Fruit fly (Drosophila melanogaster) whole organism, embryonic: ENCODE data around the gene Eip75B.

ENCODE experiments used
- CG10959 ChIP-seq: fragments of 200-800 bp; sonication (Bioruptor generic); IDR thresholded peaks from 2 replicates; pipeline ENCODE4 v1.3.6; 2022; ENCODE audit warnings: missing biosample characterization, missing genetic modification characterization
- CG11696 ChIP-seq: fragments of 200-800 bp; sonication (Bioruptor generic); IDR thresholded peaks from 2 replicates; pipeline ENCODE4 v1.3.6; 2022; ENCODE audit warnings: missing biosample characterization, missing genetic modification characterization
- CG12299 ChIP-seq: fragments of 200-800 bp; sonication (Bioruptor generic); optimal IDR thresholded peaks from 2 replicates; lab custom pipeline; 2018; ENCODE audit warnings: missing biosample characterization, mild to moderate bottlenecking, missing genetic modification characterization
- CG15269 ChIP-seq: fragments of 200-800 bp; sonication (Bioruptor generic); optimal IDR thresholded peaks from 2 replicates; lab custom pipeline; 2018; ENCODE audit warnings: missing biosample characterization, mild to moderate bottlenecking, missing genetic modification characterization, moderate library complexity
- CG15479 ChIP-seq: fragments of 200-800 bp; sonication (Bioruptor generic); optimal IDR thresholded peaks from 3 replicates; lab custom pipeline; 2019; ENCODE audit warnings: missing biosample characterization, mild to moderate bottlenecking, missing genetic modification characterization, moderate library complexity
- CG1603 ChIP-seq: fragments of 200-800 bp; sonication (Bioruptor generic); optimal IDR thresholded peaks from 2 replicates; lab custom pipeline; 2019; ENCODE audit warnings: missing biosample characterization, mild to moderate bottlenecking, missing genetic modification characterization, moderate library complexity
- CG16813 ChIP-seq: fragments of 200-800 bp; sonication (Bioruptor generic); IDR thresholded peaks from 3 replicates; pipeline ENCODE4 v1.3.6; 2022; ENCODE audit warnings: missing biosample characterization, missing genetic modification characterization; ENCODE audit not compliant: partially characterized antibody
- CG18599 ChIP-seq: fragments of 200-800 bp; sonication (Bioruptor generic); optimal IDR thresholded peaks from 3 replicates; lab custom pipeline; 2017; ENCODE audit warnings: missing biosample characterization, missing genetic modification characterization, mild to moderate bottlenecking, moderate library complexity, missing genetic modification reagents
- CG18619 ChIP-seq: fragments of 200-800 bp; sonication (Bioruptor generic); optimal IDR thresholded peaks from 3 replicates; lab custom pipeline; 2017; ENCODE audit warnings: missing biosample characterization, mild to moderate bottlenecking, missing genetic modification characterization
- CG18764 ChIP-seq: fragments of 200-800 bp; sonication (Bioruptor generic); optimal IDR thresholded peaks from 3 replicates; lab custom pipeline; 2016; ENCODE audit warnings: missing biosample characterization, missing genetic modification characterization
- CG3065 ChIP-seq: fragments of 200-800 bp; sonication (Bioruptor generic); optimal IDR thresholded peaks from 2 replicates; lab custom pipeline; 2016; ENCODE audit warnings: missing biosample characterization, missing genetic modification characterization
- CG31365 ChIP-seq: fragments of 200-800 bp; sonication (Bioruptor generic); optimal IDR thresholded peaks from 2 replicates; lab custom pipeline; 2018; ENCODE audit warnings: missing biosample characterization, mild to moderate bottlenecking, missing genetic modification characterization
- CG3163 ChIP-seq: fragments of 200-800 bp; sonication (Bioruptor generic); optimal IDR thresholded peaks from 3 replicates; lab custom pipeline; 2016; ENCODE audit warnings: missing biosample characterization, missing genetic modification characterization
- CG3838 ChIP-seq: fragments of 200-800 bp; sonication (Bioruptor generic); optimal IDR thresholded peaks from 3 replicates; lab custom pipeline; 2016; ENCODE audit warnings: missing biosample characterization, missing genetic modification characterization
- CG6272 ChIP-seq: fragments of 200-800 bp; sonication (Bioruptor generic); IDR thresholded peaks from 2 replicates; pipeline ENCODE4 v1.3.6; 2022; ENCODE audit warnings: missing biosample characterization, missing genetic modification characterization
- CG6689 ChIP-seq: fragments of 200-800 bp; sonication (Bioruptor generic); IDR thresholded peaks from 2 replicates; pipeline ENCODE4 v1.3.6; 2022; ENCODE audit warnings: missing biosample characterization, missing genetic modification characterization
- CG6854 ChIP-seq: fragments of 200-800 bp; sonication (Bioruptor generic); optimal IDR thresholded peaks from 3 replicates; lab custom pipeline; 2017; ENCODE audit warnings: missing biosample characterization, mild to moderate bottlenecking, missing genetic modification characterization
- CG7271 ChIP-seq: fragments of 200-800 bp; sonication (Bioruptor generic); optimal IDR thresholded peaks from 2 replicates; lab custom pipeline; 2018; ENCODE audit warnings: missing biosample characterization, mild to moderate bottlenecking, missing genetic modification characterization, moderate library complexity
- CG7839 ChIP-seq: fragments of 200-800 bp; sonication (Bioruptor generic); optimal IDR thresholded peaks from 3 replicates; lab custom pipeline; 2018; ENCODE audit warnings: missing biosample characterization, mild to moderate bottlenecking, missing genetic modification characterization, moderate library complexity
- CG8388 ChIP-seq: fragments of 200-800 bp; sonication (Bioruptor generic); optimal IDR thresholded peaks from 2 replicates; lab custom pipeline; 2019; ENCODE audit warnings: missing biosample characterization, mild to moderate bottlenecking, missing genetic modification characterization, moderate library complexity
- CG9609 ChIP-seq: fragments of 200-800 bp; sonication (Bioruptor generic); optimal IDR thresholded peaks from 3 replicates; lab custom pipeline; 2016; ENCODE audit warnings: missing biosample characterization, missing genetic modification characterization
- CG9876 ChIP-seq: fragments of 200-800 bp; sonication (Bioruptor generic); optimal IDR thresholded peaks from 2 replicates; lab custom pipeline; 2016; ENCODE audit warnings: missing biosample characterization, missing genetic modification characterization
- D ChIP-seq, 2 experiments: fragments of 200-800 bp in 1 of 2; fragments of >200 bp in 1 of 2; sonication (Bioruptor generic) in 1 of 2; optimal IDR thresholded peaks; 2 replicates in 1 of 2; 3 replicates in 1 of 2; lab custom pipeline; 2017; ENCODE audit warnings: mild to moderate bottlenecking in 1 of 2, missing biosample characterization in 1 of 2, missing genetic modification characterization in 1 of 2, missing genetic modification reagents in 1 of 2
- Dip3 ChIP-seq: fragments of 200-800 bp; sonication (Bioruptor generic); optimal IDR thresholded peaks from 3 replicates; lab custom pipeline; 2016; ENCODE audit warnings: missing biosample characterization, missing genetic modification characterization
- Doc3 ChIP-seq: fragments of 200-800 bp; sonication (Bioruptor generic); IDR thresholded peaks from 3 replicates; pipeline ENCODE4 v1.3.6; 2022; ENCODE audit warnings: missing biosample characterization, missing genetic modification characterization; ENCODE audit not compliant: partially characterized antibody
- Ets97D ChIP-seq: fragments of 200-800 bp; sonication (Bioruptor generic); optimal IDR thresholded peaks from 3 replicates; lab custom pipeline; 2016; ENCODE audit warnings: missing biosample characterization, missing genetic modification characterization
- Gsc ChIP-seq: fragments of 200-800 bp; sonication (Bioruptor generic); IDR thresholded peaks from 2 replicates; pipeline ENCODE4 v1.3.6; 2022; ENCODE audit warnings: missing biosample characterization, missing genetic modification characterization
- Six4 ChIP-seq: fragments of 200-800 bp; sonication (Bioruptor generic); optimal IDR thresholded peaks from 2 replicates; lab custom pipeline; 2016; ENCODE audit warnings: missing biosample characterization, missing genetic modification characterization
- Sry-δ ChIP-seq: fragments of 200-800 bp; sonication (Bioruptor generic); optimal IDR thresholded peaks from 2 replicates; lab custom pipeline; 2016; ENCODE audit warnings: missing biosample characterization, missing genetic modification characterization
- Tbp ChIP-seq: fragments of >200 bp; optimal IDR thresholded peaks from 2 replicates; lab custom pipeline; 2018; ENCODE audit warnings: missing biosample characterization, missing genetic modification characterization
- ab ChIP-seq: fragments of 200-800 bp; sonication (Bioruptor generic); optimal IDR thresholded peaks from 2 replicates; lab custom pipeline; 2016; ENCODE audit warnings: missing biosample characterization, missing genetic modification characterization
- abd-A ChIP-seq: fragments of 200-800 bp; sonication (Bioruptor generic); optimal IDR thresholded peaks from 3 replicates; lab custom pipeline; 2019; ENCODE audit warnings: missing biosample characterization, mild to moderate bottlenecking, missing genetic modification characterization, moderate library complexity
- ac ChIP-seq: fragments of 200-800 bp; sonication (Bioruptor generic); optimal IDR thresholded peaks from 3 replicates; lab custom pipeline; 2017; ENCODE audit warnings: missing biosample characterization, mild to moderate bottlenecking, missing genetic modification characterization
- bbx ChIP-seq: fragments of 200-800 bp; sonication (Bioruptor generic); IDR thresholded peaks from 2 replicates; pipeline ENCODE4 v1.3.6; 2022; ENCODE audit warnings: missing biosample characterization, missing genetic modification characterization; ENCODE audit not compliant: partially characterized antibody
- bsh ChIP-seq, 2 experiments: fragments of 200-800 bp; sonication (Bioruptor generic); optimal IDR thresholded peaks; 2 replicates each; lab custom pipeline; 2017 to 2018; ENCODE audit warnings: mild to moderate bottlenecking in 2 of 2, missing biosample characterization in 2 of 2, missing genetic modification characterization in 2 of 2, moderate library complexity in 1 of 2
- caup ChIP-seq: fragments of 200-800 bp; sonication (Bioruptor generic); optimal IDR thresholded peaks from 3 replicates; lab custom pipeline; 2017; ENCODE audit warnings: missing biosample characterization, mild to moderate bottlenecking, missing genetic modification characterization, moderate library complexity; ENCODE audit not compliant: severe bottlenecking
- chn ChIP-seq: fragments of 200-800 bp; sonication (Bioruptor generic); optimal IDR thresholded peaks from 2 replicates; lab custom pipeline; 2016; ENCODE audit warnings: missing biosample characterization, missing genetic modification characterization
- da ChIP-seq: fragments of 200-800 bp; sonication (Bioruptor generic); optimal IDR thresholded peaks from 2 replicates; lab custom pipeline; 2016; ENCODE audit warnings: missing biosample characterization, missing genetic modification characterization
- ftz-f1 ChIP-seq: fragments of 200-800 bp; sonication (Bioruptor generic); optimal IDR thresholded peaks from 2 replicates; lab custom pipeline; 2016; ENCODE audit warnings: missing biosample characterization, missing genetic modification characterization
- gcm ChIP-seq: fragments of 200-800 bp; sonication (Bioruptor generic); optimal IDR thresholded peaks from 2 replicates; lab custom pipeline; 2019; ENCODE audit warnings: missing biosample characterization, mild to moderate bottlenecking, missing genetic modification characterization, moderate library complexity
- mirr ChIP-seq: fragments of 200-800 bp; sonication (Bioruptor generic); optimal IDR thresholded peaks from 3 replicates; lab custom pipeline; 2018; ENCODE audit warnings: missing biosample characterization, mild to moderate bottlenecking, missing genetic modification characterization
- org-1 ChIP-seq: fragments of 200-800 bp; sonication (Bioruptor generic); optimal IDR thresholded peaks from 2 replicates; lab custom pipeline; 2017; ENCODE audit warnings: missing biosample characterization, missing genetic modification characterization
- pfk ChIP-seq: fragments of 200-800 bp; sonication (Bioruptor generic); optimal IDR thresholded peaks from 2 replicates; lab custom pipeline; 2018; ENCODE audit warnings: missing biosample characterization, mild to moderate bottlenecking, missing genetic modification characterization, moderate library complexity
- pros ChIP-seq: fragments of 200-800 bp; sonication (Bioruptor generic); optimal IDR thresholded peaks from 3 replicates; lab custom pipeline; 2019; ENCODE audit warnings: missing biosample characterization, mild to moderate bottlenecking, missing genetic modification characterization, moderate library complexity
- sens ChIP-seq: fragments of 200-800 bp; sonication (Bioruptor generic); peaks from one replicate; lab custom pipeline; 2016; ENCODE audit warnings: missing biosample characterization, missing genetic modification characterization
- sens-2 ChIP-seq: fragments of 200-800 bp; sonication (Bioruptor generic); IDR thresholded peaks from 2 replicates; pipeline ENCODE4 v1.3.6; 2022; ENCODE audit warnings: missing biosample characterization, missing genetic modification characterization
- wor ChIP-seq: fragments of 200-800 bp; sonication (Bioruptor generic); IDR thresholded peaks from 2 replicates; pipeline ENCODE4 v1.3.6; 2022; ENCODE audit warnings: missing biosample characterization, missing genetic modification characterization
- z ChIP-seq: fragments of 200-800 bp; sonication (Bioruptor generic); IDR thresholded peaks from 3 replicates; pipeline ENCODE4 v1.3.6; 2022; ENCODE audit warnings: missing biosample characterization, missing genetic modification characterization
- zfh2 ChIP-seq: fragments of 200-800 bp; sonication (Bioruptor generic); optimal IDR thresholded peaks from 2 replicates; lab custom pipeline; 2016; ENCODE audit warnings: missing biosample characterization, missing genetic modification characterization

Eip75B gene

dm6 chr3L:17948643-17949506 is 115.6 kb downstream of the Eip75B start (continued):
- TF ChIP-seq CG9876 (GFP tag; lab: Kevin White, UChicago) (no peak), CG15479 (no peak), ac (GFP tag; lab: Kevin White, UChicago) (no peak), CG3065 (no peak), CG16813 (no peak), zfh2 (GFP tag; lab: Kevin White, UChicago) (no peak), z (peak; percentile 68; the same call in 2 of the 3 replicates), CG31365 (tag; lab: Kevin White, UChicago) (no peak), Gsc (GFP tag; lab: Robert Waterston, UW) (no peak), CG11696 (GFP tag; lab: Robert Waterston, UW) (no peak), sens-2 (GFP tag; lab: Robert Waterston, UW) (no peak), CG3163 (no peak), CG10959 (no peak), caup (GFP tag; lab: Kevin White, UChicago) (peak; percentile 14), gcm (no peak), pfk (GFP tag; lab: Kevin White, UChicago) (no peak), CG9609 (GFP tag; lab: Kevin White, UChicago) (no peak), CG1603 (tag; lab: Kevin White, UChicago) (no peak), abd-A (tag; lab: Kevin White, UChicago) (peak; percentile 98), CG6854 (GFP tag; lab: Kevin White, UChicago) (no peak), CG18619 (GFP tag; lab: Kevin White, UChicago) (peak; percentile 22), CG18764 (GFP tag; lab: Kevin White, UChicago) (no peak), sens (GFP tag; lab: Kevin White, UChicago) (peak; percentile 5), Sry-δ (no peak), mirr (GFP tag; lab: Kevin White, UChicago) (peak; percentile 68), Tbp (GFP tag; lab: Kevin White, UChicago) (no peak), org-1 (GFP tag; lab: Kevin White, UChicago) (no peak), wor (GFP tag; lab: Robert Waterston, UW) (no peak), CG6689 (GFP tag; lab: Robert Waterston, UW) (no peak), pros (no peak), ftz-f1 (peak; percentile 98), CG8388 (GFP tag; lab: Kevin White, UChicago) (no peak), chn (GFP tag; lab: Kevin White, UChicago) (no peak), Six4 (GFP tag; lab: Kevin White, UChicago) (no peak), CG6272 (0 out of 2 replicates have a peak, but pooled peaks have one; percentile 27), bbx (no peak), Dip3 (GFP tag; lab: Kevin White, UChicago) (no peak), D (optimal IDR thresholded peaks at IDR 0.05; lab: Kevin White, UChicago) (no peak), D (GFP tag; optimal IDR thresholded peaks at IDR 0.05; lab: Kevin White, UChicago) (no peak), CG18599 (peak; percentile 48), CG7839 (tag; lab: Kevin White, UChicago) (peak; percentile 19), CG7271 (tag; lab: Kevin White, UChicago) (no peak), Ets97D (GFP tag; lab: Kevin White, UChicago) (no peak), CG12299 (tag; lab: Kevin White, UChicago) (no peak), ab (GFP tag; lab: Kevin White, UChicago) (no peak), bsh (GFP tag; optimal IDR thresholded peaks at IDR 0.05; lab: Kevin White, UChicago) (no peak), CG15269 (tag; lab: Kevin White, UChicago) (no peak), Doc3 (GFP tag; lab: Robert Waterston, UW) (no peak), da (GFP tag; lab: Kevin White, UChicago) (no peak), CG3838 (GFP tag; lab: Kevin White, UChicago) (no peak)
